Worm (Caenorhabditis elegans) whole organism, early embryonic: ENCODE data around the gene F49C12.6.
A peak's percentile ranks its signal among the peaks of the same experiment; 100 is the strongest.

Experiments
- B0310.2 ChIP-seq: sonication (generic microtip); optimal IDR thresholded peaks from 2 replicates; lab custom pipeline; 2016; ENCODE audit warnings: mild to moderate bottlenecking, missing genetic modification characterization, missing compliant biosample characterization
- ama-1 ChIP-seq: fragments of 150-350 bp; optimal IDR thresholded peaks from 2 replicates; lab custom pipeline; 2014
- ceh-36 ChIP-seq: sonication (generic microtip); optimal IDR thresholded peaks from 2 replicates; lab custom pipeline; 2016; ENCODE audit warnings: missing genetic modification characterization, inconsistent platforms, missing compliant biosample characterization
- hmbx-1 ChIP-seq: sonication (generic microtip); optimal IDR thresholded peaks from 2 replicates; lab custom pipeline; 2016; ENCODE audit warnings: mild to moderate bottlenecking, missing genetic modification characterization, missing compliant biosample characterization
- hnd-1 ChIP-seq: sonication (generic microtip); optimal IDR thresholded peaks from 2 replicates; lab custom pipeline; 2016; ENCODE audit warnings: missing genetic modification characterization, missing compliant biosample characterization
- pes-1 ChIP-seq: fragments of 200-800 bp; sonication (Bioruptor generic); IDR thresholded peaks from 2 replicates; pipeline ENCODE4 v1.3.6; 2022; ENCODE audit warnings: missing genetic modification reagents, missing genetic modification characterization, missing compliant biosample characterization
- scrt-1 ChIP-seq: fragments of 200-800 bp; sonication (Bioruptor generic); IDR thresholded peaks from 2 replicates; pipeline ENCODE4 v1.3.6; 2022; ENCODE audit warnings: missing genetic modification characterization, missing compliant biosample characterization
- sea-1 ChIP-seq: fragments of 200-800 bp; sonication (Bioruptor generic); conservative IDR thresholded peaks from 2 replicates; pipeline ENCODE4 v1.3.6; 2022; ENCODE audit warnings: missing genetic modification characterization, missing compliant biosample characterization
- tbx-11 ChIP-seq: fragments of 200-800 bp; sonication (Bioruptor generic); IDR thresholded peaks from 2 replicates; pipeline ENCODE4 v1.3.6; 2022; ENCODE audit warnings: missing genetic modification characterization, missing compliant biosample characterization
- tbx-37 ChIP-seq: fragments of 200-800 bp; sonication (Bioruptor generic); conservative IDR thresholded peaks from 2 replicates; pipeline ENCODE4 v1.3.6; 2022; ENCODE audit warnings: missing genetic modification reagents, missing genetic modification characterization, missing compliant biosample characterization
- tra-4 ChIP-seq: sonication (generic microtip); optimal IDR thresholded peaks from 2 replicates; lab custom pipeline; 2017; ENCODE audit warnings: missing genetic modification characterization, missing compliant biosample characterization

ce11 chrIV:9316068-9316681 is 7.3 kb upstream of the F49C12.6 start, which contains the start of the genes F49C12.9 and rpn-7:
- no peak for TF ChIP-seq hmbx-1 (tag; lab: Kevin White, UChicago)
- TF ChIP-seq ama-1 (lab: Kevin White, UChicago) = no peak
- peak; percentile 62; the same call in 1 of the 2 replicates for TF ChIP-seq tbx-11 (GFP tag; lab: Robert Waterston, UW)
- TF ChIP-seq sea-1 (GFP tag; lab: Robert Waterston, UW) = peak; percentile 68
- no peak for TF ChIP-seq tra-4
- TF ChIP-seq B0310.2 = no peak
- TF ChIP-seq hnd-1 (tag; lab: Kevin White, UChicago) = no peak
- peak; percentile 65; the same call in 1 of the 2 replicates for TF ChIP-seq scrt-1 (GFP tag; lab: Robert Waterston, UW)
- TF ChIP-seq tbx-37 (GFP tag; lab: Robert Waterston, UW) = peak; percentile 43; the same call in 1 of the 2 replicates
- TF ChIP-seq ceh-36 (tag; lab: Kevin White, UChicago) = peak; percentile 58
- TF ChIP-seq pes-1 (GFP tag; lab: Robert Waterston, UW) = no peak; the same call in 1 of the 2 replicates
